Fruit fly (Drosophila melanogaster): Measurements from ENCODE around the gene RIOK2.

dm6 chr3R:25237314-25237713 is 28.3 kb upstream of the RIOK2 start, which contains the start of gene Jhbp7:
- TF ChIP-seq pan (optimal IDR thresholded peaks at IDR 0.05) (no peak), Dif (GFP tag; optimal IDR thresholded peaks at IDR 0.05; ENCODE audit: partially characterized antibody) (no peak), Hnf4 (GFP tag; optimal IDR thresholded peaks at IDR 0.05) (no peak), sage (GFP tag; optimal IDR thresholded peaks at IDR 0.05) (no peak), Vsx2 (GFP tag; optimal IDR thresholded peaks at IDR 0.05; ENCODE audit: partially characterized antibody) (no peak), Rel (GFP tag; optimal IDR thresholded peaks at IDR 0.05) (no peak), Rel (tag; optimal IDR thresholded peaks at IDR 0.05) (no peak), brk (GFP tag; optimal IDR thresholded peaks at IDR 0.05) (no peak), Abd-B (GFP tag; optimal IDR thresholded peaks at IDR 0.05) (no peak), CG32264 (GFP tag; optimal IDR thresholded peaks at IDR 0.05) (no peak)
